Worm (Caenorhabditis elegans): ENCODE data around the gene cht-4.

cht-4 gene

DNA sequence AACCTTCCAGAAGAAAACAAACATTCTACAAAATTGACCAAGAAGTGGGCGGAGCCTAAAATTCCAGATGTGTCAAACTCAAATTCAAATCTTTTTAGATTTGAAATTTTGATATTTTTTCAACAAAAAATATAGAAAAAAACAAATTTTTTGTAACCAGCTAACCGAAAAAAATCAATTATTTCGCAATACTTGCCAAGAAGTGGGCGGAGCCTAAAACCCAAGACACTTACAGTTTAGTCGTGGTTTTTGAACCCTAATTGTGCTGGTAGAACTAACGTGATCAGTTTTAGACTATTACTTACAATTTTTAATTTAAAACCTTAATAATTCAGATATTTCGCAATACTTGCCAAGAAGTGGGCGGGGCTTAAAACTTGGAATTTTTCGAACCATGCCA lies 16.0 kb upstream of the cht-4 start:
- TF ChIP-seq cebp-1 (GFP tag; IDR thresholded peaks at IDR 0.05) (peak; percentile 34; the same call in 1 of the 2 replicates), cebp-1 (tag; optimal IDR thresholded peaks at IDR 0.05) (peak; percentile 91), cebp-2 (GFP tag; IDR thresholded peaks at IDR 0.05) (no peak), bed-2 (GFP tag; IDR thresholded peaks at IDR 0.05) (no peak), mxl-1 (tag; optimal IDR thresholded peaks at IDR 0.05) (no peak), ztf-22 (GFP tag; optimal IDR thresholded peaks at IDR 0.05) (no peak), attf-5 (GFP tag; optimal IDR thresholded peaks at IDR 0.05) (no peak)

DNA sequence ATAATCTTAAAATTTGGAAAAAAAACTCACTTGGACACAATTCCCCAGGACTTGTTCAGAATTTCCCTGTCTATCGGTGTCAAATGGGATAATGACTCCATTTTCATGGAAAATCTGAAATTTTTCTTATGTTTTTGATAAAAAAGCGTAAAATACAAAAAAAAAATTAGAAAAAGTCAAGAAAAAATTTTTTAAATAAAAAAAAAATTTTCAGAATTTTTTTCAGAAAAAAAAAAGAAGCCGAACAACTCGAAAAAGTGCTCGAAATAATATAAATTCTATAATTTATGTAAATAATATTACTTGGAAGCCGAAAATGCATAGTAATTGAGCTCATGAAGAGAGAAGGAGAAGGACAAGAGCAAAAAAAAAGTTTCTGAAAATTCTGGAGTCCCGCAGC lies 11.2 kb upstream of the cht-4 start, which contains the start of gene glb-30:
Gene glb-30 (minus strand): TSS at position 101 of the 400 bp plus-strand sequence.
- TF ChIP-seq ztf-26 (tag; optimal IDR thresholded peaks at IDR 0.05) (no peak), F39B2.1 (GFP tag; IDR thresholded peaks at IDR 0.05) (no peak), efl-1 (GFP tag; optimal IDR thresholded peaks at IDR 0.05) (no peak), Y95B8A.8 (GFP tag; IDR thresholded peaks at IDR 0.05) (no peak), xnd-1 (tag; optimal IDR thresholded peaks at IDR 0.05) (no peak), sdz-38 (tag; optimal IDR thresholded peaks at IDR 0.05) (no peak), egrh-3 (GFP tag; IDR thresholded peaks at IDR 0.05) (no peak)

DNA sequence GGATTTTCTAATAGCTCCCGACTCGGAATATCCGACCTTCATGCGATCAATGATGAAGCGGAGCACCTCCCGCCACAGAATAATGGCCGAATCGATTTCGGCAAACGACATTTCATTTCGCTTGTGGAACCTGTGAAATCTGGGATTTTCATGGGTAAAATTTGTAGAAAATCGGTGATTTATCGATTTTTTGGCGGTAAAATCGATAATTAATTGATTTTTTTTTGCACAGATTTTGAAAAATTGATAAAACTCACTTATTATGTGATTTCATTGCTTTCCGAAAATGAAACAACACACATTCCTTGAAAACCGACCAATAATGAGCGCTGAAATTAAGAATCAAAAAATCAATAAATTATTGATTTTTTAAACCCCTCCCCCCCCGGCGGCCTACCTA lies 9.6 kb upstream of the cht-4 start:
- no peak for TF ChIP-seq mes-4 (tag; optimal IDR thresholded peaks at IDR 0.05)
- TF ChIP-seq B0336.3 (GFP tag; IDR thresholded peaks at IDR 0.05): no peak
- TF ChIP-seq hsf-1 (GFP tag; IDR thresholded peaks at IDR 0.05): no peak
- TF ChIP-seq Y56A3A.18 (GFP tag; IDR thresholded peaks at IDR 0.05): no peak
- TF ChIP-seq F33H1.4 (GFP tag; IDR thresholded peaks at IDR 0.05): no peak
- no peak for TF ChIP-seq nfya-1 (tag; optimal IDR thresholded peaks at IDR 0.05; ENCODE audit: borderline replicate concordance, insufficient read depth)
- TF ChIP-seq ztf-18 (tag; optimal IDR thresholded peaks at IDR 0.05): no peak
- no peak for TF ChIP-seq attf-3 (GFP tag; conservative IDR thresholded peaks at IDR 0.05)
- TF ChIP-seq F10E7.11 (tag; optimal IDR thresholded peaks at IDR 0.05): no peak
- no peak for TF ChIP-seq hrde-1 (tag; optimal IDR thresholded peaks at IDR 0.05; ENCODE audit: borderline replicate concordance)
- TF ChIP-seq mel-28 (tag; optimal IDR thresholded peaks at IDR 0.05; ENCODE audit: borderline replicate concordance): no peak
- no peak for TF ChIP-seq Y95B8A.8 (GFP tag; IDR thresholded peaks at IDR 0.05)
- TF ChIP-seq unc-130 (GFP tag; optimal IDR thresholded peaks at IDR 0.05): no peak
- TF ChIP-seq mcd-1 (GFP tag; IDR thresholded peaks at IDR 0.05): no peak
- no peak for TF ChIP-seq ccch-3 (GFP tag; optimal IDR thresholded peaks at IDR 0.05)
- no peak for TF ChIP-seq pbrm-1 (GFP tag; IDR thresholded peaks at IDR 0.05)
- TF ChIP-seq nfya-2 (GFP tag; IDR thresholded peaks at IDR 0.05): no peak
- TF ChIP-seq B0019.2 (GFP tag; conservative IDR thresholded peaks at IDR 0.05): no peak
- TF ChIP-seq ZK185.1 (tag; optimal IDR thresholded peaks at IDR 0.05; ENCODE audit: poor library complexity, severe bottlenecking): no peak
- no peak for TF ChIP-seq lin-54 (GFP tag; optimal IDR thresholded peaks at IDR 0.05)

DNA sequence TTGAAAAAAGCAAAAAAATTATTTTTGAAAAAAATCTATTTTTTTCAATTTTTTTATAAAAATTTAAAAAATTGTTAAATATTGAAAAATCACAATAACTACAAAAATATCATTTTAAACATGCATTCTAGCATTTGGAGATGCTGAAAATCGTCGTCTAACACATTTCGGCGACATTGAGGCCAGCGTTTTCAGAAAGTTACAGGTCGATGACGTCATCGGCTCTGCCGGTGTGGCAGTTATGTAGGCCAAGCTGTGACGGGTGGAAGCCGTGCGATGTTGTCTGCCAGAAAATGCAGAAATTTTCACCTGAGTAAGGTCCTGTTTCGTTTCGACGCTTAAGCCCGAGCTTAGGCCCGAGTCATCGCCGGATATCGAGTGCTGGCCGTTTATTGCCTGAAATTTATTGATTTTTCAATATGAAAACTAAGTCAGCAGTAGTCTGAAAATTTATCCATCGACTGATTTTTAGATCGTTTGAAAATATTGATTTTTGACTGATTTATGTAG lies 8.6 kb upstream of the cht-4 start, which contains the start of gene Y22D7AR.3:
Gene Y22D7AR.3 (minus strand): TSS at position 51 of the 510 bp plus-strand sequence.
- TF ChIP-seq pha-4 (tag; optimal IDR thresholded peaks at IDR 0.05): no peak
- TF ChIP-seq lir-1 (GFP tag; conservative IDR thresholded peaks at IDR 0.05): no peak
- no peak for TF ChIP-seq Y53G8AR.9 (GFP tag; conservative IDR thresholded peaks at IDR 0.05)
- TF ChIP-seq tbp1 (GFP tag; optimal IDR thresholded peaks at IDR 0.05): no peak
- TF ChIP-seq ccch-3 (GFP tag; optimal IDR thresholded peaks at IDR 0.05): no peak
- TF ChIP-seq C17E4.6 (GFP tag; IDR thresholded peaks at IDR 0.05): no peak
- no peak for TF ChIP-seq atf-7 (tag; optimal IDR thresholded peaks at IDR 0.05)
- no peak for TF ChIP-seq ztf-28 (GFP tag; IDR thresholded peaks at IDR 0.05)
- no peak for TF ChIP-seq dpl-1 (GFP tag; optimal IDR thresholded peaks at IDR 0.05)
- no peak for TF ChIP-seq efl-1 (GFP tag; optimal IDR thresholded peaks at IDR 0.05)
- no peak for TF ChIP-seq akir-1 (GFP tag; optimal IDR thresholded peaks at IDR 0.05)
- TF ChIP-seq ceh-40 (GFP tag; IDR thresholded peaks at IDR 0.05): no peak
